Fruit fly (Drosophila melanogaster) whole organism, larva: ENCODE measurements around the gene tipE.

Source experiments
- noc ChIP-seq: fragments of 200-800 bp; sonication (Bioruptor generic); optimal IDR thresholded peaks from 3 replicates; lab custom pipeline; 2019; ENCODE audit warnings: missing biosample characterization, mild to moderate bottlenecking, missing genetic modification characterization, moderate library complexity

The tipE gene

dm6 chr3L:4186659-4187058 lies 1.6 kb upstream of the tipE start, which contains the start of gene VhaM9.7-c:
TSS of gene VhaM9.7-c (minus strand) at chr3L:4186865.
- no peak for TF ChIP-seq noc (tag; lab: Kevin White, UChicago)

DNA sequence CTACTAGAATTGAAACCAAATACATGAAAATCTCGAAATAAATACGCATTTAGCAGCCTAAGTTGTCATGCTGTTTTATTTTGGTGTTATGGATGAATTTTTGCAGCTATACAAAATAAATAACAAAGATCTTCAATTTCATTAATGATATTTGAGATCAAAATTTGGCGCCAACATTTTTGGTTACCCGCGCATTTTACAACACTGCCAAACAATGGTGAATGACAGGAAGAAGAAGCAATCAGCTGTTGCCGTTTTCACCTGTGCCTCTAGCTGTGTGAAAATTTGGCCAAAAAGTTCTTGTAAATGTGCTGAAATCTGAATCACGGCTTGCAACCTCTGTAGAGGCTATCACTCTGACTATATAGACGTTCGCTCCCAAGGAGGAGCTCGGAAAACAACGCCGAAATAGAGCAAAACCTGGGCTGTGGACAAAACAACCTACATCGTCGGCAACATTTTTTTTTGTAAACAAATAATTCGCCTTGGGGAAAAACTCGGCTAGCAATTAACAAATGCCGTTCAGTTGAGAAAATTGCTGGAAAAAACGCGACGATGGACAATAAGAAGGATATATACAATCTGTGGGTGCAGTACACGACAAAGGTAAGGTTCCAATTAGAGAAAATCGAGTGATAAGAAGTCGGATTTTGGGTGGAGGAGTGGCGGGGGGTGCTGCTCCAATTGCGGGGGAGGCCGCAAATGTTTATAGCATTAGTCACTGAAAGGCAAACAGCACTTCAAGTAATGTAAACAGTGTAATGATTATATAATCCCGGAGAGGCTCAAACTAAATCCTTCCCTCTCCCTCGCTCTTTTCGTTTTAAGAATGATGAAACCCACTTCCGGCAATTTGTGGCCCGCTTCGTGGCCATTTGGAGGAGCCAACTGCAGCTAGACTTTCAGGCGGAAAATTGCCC lies 5.7 kb downstream of the tipE start, which contains the start of gene CG43367:
CG43367 (plus strand) TSS at position 264 of the 920 bp plus-strand sequence.
- no peak for TF ChIP-seq noc (tag; lab: Kevin White, UChicago)

DNA sequence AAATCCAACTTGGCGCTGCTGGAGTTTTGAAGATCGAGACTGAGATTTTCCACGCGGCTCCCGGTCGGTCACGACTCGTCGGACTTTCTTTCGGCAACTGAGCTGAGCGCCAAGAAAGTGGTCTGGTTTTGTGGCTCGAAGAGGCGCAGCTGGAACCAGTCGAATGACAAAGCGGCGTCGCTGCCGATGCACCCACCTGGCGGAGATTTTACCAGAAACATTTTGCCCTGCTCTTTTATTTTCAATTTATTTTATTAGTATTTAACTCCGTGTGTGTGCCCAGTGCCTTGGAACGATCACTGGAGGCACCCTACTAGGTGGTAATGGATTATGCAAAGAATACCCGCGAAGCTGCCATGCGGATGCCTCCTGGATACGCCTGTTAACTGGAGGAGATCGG lies 15.9 kb downstream of the tipE start, which contains the start of gene CG15005:
CG15005 (minus strand) TSS at position 101 of the 400 bp plus-strand sequence.
- no peak for TF ChIP-seq noc (tag; lab: Kevin White, UChicago)

- no peak for TF ChIP-seq noc (tag; lab: Kevin White, UChicago)
Measured at dm6 chr3L:4204867-4205266, 16.6 kb downstream of the tipE start.

DNA sequence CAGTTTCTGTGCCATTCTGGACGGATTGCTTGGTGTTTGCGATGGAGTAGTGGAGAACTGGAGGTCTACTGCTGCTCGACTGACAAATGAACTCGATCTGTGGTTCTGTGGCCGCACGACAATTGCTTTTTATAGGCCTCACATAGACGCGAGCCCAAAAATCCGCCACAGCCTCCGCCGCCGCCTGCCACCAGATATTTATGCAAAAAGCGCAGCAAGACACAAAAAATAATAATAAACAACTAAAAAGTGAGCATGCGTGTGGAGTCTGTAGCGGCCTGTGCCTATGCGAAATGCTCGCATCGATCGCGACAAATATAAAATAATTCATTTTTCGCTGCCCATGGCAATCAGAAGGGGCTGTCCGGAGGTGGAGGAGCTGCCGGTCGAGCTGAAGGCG lies 20.8 kb downstream of the tipE start, which contains the start of gene Cpr64Aa:
Cpr64Aa (minus strand) TSS at position 101 of the 400 bp plus-strand sequence.
- no peak for TF ChIP-seq noc (tag; lab: Kevin White, UChicago)

DNA sequence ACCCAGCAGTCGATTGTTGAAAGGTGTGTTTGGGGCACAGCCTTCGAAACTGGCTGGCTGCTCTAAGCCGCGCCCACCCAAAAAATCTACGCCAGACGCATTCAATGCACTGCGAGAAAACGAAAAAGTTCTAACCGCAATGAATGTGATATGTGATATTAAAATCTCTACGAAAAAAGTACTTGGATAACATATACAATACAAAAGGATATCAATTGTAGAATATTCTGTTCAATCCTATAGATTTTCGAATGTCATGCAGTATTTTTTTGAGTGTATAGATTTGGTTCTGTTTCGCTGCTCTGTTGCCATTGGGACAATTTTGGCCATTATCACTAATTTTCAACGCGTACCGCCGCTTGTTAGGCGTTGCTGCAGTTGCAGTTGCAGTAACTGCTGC lies 21.4 kb downstream of the tipE start:
- no peak for TF ChIP-seq noc (tag; lab: Kevin White, UChicago)

dm6 chr3L:4211440-4211839 lies 23.1 kb downstream of the tipE start, which contains the start of gene Cpr64Ab:
TSS of gene Cpr64Ab (minus strand) at chr3L:4211540.
- TF ChIP-seq noc (tag; lab: Kevin White, UChicago) = no peak

DNA sequence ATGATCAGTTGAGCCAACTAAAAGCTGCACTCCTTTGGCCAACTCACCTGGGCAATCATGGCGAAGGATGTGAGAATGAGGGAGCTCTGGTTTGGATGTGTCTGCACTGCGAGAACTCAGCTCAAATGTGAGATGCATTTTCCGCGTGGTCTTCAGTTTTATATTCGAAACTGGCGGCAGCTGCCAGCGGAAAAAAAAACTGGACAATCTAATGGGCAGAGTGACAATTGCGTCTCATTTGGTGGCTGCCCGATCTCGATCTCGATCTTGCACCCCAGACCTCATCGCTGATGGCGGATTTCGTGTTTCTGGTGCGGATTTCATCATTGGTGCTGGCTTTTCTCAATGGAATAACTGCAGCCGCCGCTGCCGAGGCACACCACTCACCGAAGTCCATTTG lies 24.5 kb downstream of the tipE start, which contains the start of gene Cpr64Ac:
Cpr64Ac (minus strand) TSS at position 101 of the 400 bp plus-strand sequence.
- no peak for TF ChIP-seq noc (tag; lab: Kevin White, UChicago)

DNA sequence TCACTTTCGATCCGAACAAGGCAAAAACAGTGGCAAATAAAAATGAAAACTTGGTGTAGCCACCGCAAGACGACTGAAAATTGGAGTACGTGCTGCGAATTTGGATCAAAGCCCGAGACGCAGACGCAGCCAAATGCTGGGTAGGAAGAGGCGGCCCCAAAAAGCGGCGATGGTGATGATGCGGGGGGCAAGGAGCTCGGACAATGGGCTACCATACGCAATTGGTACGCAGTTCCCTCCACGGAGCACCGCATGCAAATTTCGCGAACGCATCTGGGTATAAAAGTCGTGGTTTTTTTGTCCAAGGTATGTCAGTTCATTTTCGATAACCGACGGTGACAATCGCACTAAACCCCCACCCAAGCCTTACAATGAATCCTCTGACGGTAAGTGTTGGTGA lies 26.8 kb downstream of the tipE start, which contains the start of gene Cpr64Ad:
Cpr64Ad (plus strand) TSS at position 301 of the 400 bp plus-strand sequence.
- TF ChIP-seq noc (tag; lab: Kevin White, UChicago) = no peak

DNA sequence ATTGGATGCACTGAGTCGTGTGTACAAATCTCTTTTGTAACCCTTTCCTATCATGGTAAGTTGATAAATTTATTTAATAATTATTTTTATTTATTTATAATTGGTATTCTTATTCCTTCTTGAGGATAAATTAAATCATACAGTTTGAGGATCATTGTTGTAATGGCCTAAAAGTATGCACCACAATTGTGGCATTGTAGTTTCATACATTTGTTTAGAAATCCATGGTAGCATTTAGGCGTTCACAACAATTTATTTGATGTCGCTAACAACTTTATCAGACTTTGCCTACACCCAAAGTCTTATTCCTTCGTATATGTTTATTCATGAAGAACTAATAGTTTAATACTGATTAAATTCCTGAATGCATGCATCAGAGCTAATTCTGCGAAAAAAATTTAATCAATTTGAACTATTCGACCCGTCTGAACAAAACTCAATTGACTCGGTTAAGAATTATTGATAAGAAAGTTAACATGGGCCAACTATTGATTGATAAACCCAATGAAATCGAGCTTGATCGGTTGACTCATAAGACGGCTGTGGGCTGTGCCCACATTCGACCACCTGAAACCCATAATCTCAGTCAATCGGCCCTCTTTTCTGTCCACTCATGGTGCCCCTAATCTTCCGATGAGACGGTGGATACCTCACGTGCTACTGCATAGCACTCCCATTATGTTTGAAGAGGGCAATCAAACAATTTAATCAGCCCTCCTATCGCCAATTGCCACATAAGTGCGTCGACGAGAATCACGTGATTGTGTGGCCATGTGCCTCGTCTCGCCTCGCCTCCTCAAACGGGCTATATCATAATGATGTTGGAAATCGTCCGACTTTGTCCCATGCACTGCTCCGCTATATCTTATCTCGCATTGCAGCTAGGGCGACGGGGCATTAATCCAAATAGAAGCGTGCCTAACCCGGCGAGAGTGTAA lies 31.3 kb downstream of the tipE start:
- TF ChIP-seq noc (tag; lab: Kevin White, UChicago) = no peak

- no peak for TF ChIP-seq noc (tag; lab: Kevin White, UChicago)
Measured at dm6 chr3L:4220679-4221078, 32.4 kb downstream of the tipE start.

DNA sequence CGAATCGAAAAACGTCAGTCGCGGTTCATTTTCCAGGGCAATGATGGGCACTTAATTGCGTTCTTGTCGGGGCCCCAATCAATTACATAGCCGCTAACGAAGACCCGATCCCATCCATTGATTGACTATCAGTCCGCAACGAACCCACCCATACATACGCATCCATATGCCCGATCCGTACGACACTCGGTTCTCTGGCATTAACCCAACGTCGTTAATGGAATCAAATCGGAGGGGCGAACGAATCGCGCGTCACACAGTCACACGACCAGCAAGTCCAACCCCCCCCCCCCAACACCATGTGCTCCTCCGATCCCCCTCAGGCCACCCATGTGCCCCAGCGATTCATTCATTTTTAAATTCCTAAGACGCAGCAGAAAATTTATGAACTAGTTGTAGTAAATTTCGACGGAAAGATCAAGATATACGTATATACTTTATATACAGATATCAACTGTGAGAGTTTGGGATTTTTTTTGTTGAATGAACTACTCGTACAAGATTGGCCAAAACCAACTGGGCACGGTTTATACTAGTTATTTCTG lies 33.0 kb downstream of the tipE start:
- TF ChIP-seq noc (tag; lab: Kevin White, UChicago) = peak; percentile 74

dm6 chr3L:4221792-4222191 lies 33.5 kb downstream of the tipE start:
- peak; percentile 41 for TF ChIP-seq noc (tag; lab: Kevin White, UChicago)

dm6 chr3L:4225647-4226470 lies 37.6 kb downstream of the tipE start:
- TF ChIP-seq noc (tag; lab: Kevin White, UChicago) = peak; percentile 7
